Fruit fly (Drosophila melanogaster) whole organism, embryonic: ENCODE data around the gene CG5043.

Experiments used
- Adf1 ChIP-seq: fragments of 200-800 bp; sonication (Bioruptor generic); IDR thresholded peaks from 2 replicates; pipeline ENCODE4 v1.3.6; 2022; ENCODE audit warnings: missing biosample characterization, missing genetic modification characterization
- B-H2 ChIP-seq: fragments of 200-800 bp; sonication (Bioruptor generic); optimal IDR thresholded peaks from 2 replicates; lab custom pipeline; 2018; ENCODE audit warnings: missing biosample characterization, mild to moderate bottlenecking, missing genetic modification characterization
- BtbVII ChIP-seq: fragments of 200-800 bp; sonication (Bioruptor generic); optimal IDR thresholded peaks from 3 replicates; lab custom pipeline; 2017; ENCODE audit warnings: missing biosample characterization, mild to moderate bottlenecking, missing genetic modification characterization
- Bteb2 ChIP-seq: fragments of 200-800 bp; sonication (Bioruptor generic); optimal IDR thresholded peaks from 2 replicates; lab custom pipeline; 2016; ENCODE audit warnings: missing biosample characterization, missing genetic modification characterization
- CG10147 ChIP-seq: fragments of 200-800 bp; sonication (Bioruptor generic); optimal IDR thresholded peaks from 2 replicates; lab custom pipeline; 2019; ENCODE audit warnings: missing biosample characterization, mild to moderate bottlenecking, missing genetic modification characterization, moderate library complexity
- CG11085 ChIP-seq: fragments of 200-800 bp; sonication (Bioruptor generic); IDR thresholded peaks from 2 replicates; pipeline ENCODE4 v1.3.6; 2022; ENCODE audit warnings: missing biosample characterization, missing genetic modification characterization
- CG11093 ChIP-seq: fragments of 200-800 bp; sonication (Bioruptor generic); IDR thresholded peaks from 3 replicates; pipeline ENCODE4 v1.3.6; 2022; ENCODE audit warnings: missing biosample characterization, missing genetic modification characterization
- CG11247 ChIP-seq: fragments of 200-800 bp; sonication (Bioruptor generic); IDR thresholded peaks from 2 replicates; pipeline ENCODE4 v1.3.6; 2022; ENCODE audit warnings: missing biosample characterization, missing genetic modification characterization
- CG11456 ChIP-seq: fragments of 200-800 bp; sonication (Bioruptor generic); IDR thresholded peaks from 3 replicates; pipeline ENCODE4 v1.3.6; 2022; ENCODE audit warnings: missing biosample characterization, missing genetic modification characterization
- CG11723 ChIP-seq: fragments of 200-800 bp; sonication (Bioruptor generic); optimal IDR thresholded peaks from 2 replicates; lab custom pipeline; 2017; ENCODE audit warnings: missing biosample characterization, mild to moderate bottlenecking, missing genetic modification characterization
- CG12942 ChIP-seq: fragments of 200-800 bp; sonication (Bioruptor generic); optimal IDR thresholded peaks from 3 replicates; lab custom pipeline; 2016; ENCODE audit warnings: missing biosample characterization, missing genetic modification characterization
- CG15479 ChIP-seq: fragments of 200-800 bp; sonication (Bioruptor generic); optimal IDR thresholded peaks from 3 replicates; lab custom pipeline; 2019; ENCODE audit warnings: missing biosample characterization, mild to moderate bottlenecking, missing genetic modification characterization, moderate library complexity
- CG18476 ChIP-seq: fragments of 200-800 bp; sonication (Bioruptor generic); optimal IDR thresholded peaks from 2 replicates; lab custom pipeline; 2016; ENCODE audit warnings: missing biosample characterization, mild to moderate bottlenecking, missing genetic modification characterization
- CG18619 ChIP-seq: fragments of 200-800 bp; sonication (Bioruptor generic); optimal IDR thresholded peaks from 3 replicates; lab custom pipeline; 2017; ENCODE audit warnings: missing biosample characterization, mild to moderate bottlenecking, missing genetic modification characterization
- CG2678 ChIP-seq: fragments of 200-800 bp; sonication (Bioruptor generic); optimal IDR thresholded peaks from 3 replicates; lab custom pipeline; 2019; ENCODE audit warnings: missing biosample characterization, mild to moderate bottlenecking, missing genetic modification characterization, moderate library complexity
- CG2712 ChIP-seq: fragments of 200-800 bp; optimal IDR thresholded peaks from 3 replicates; lab custom pipeline; 2019; ENCODE audit warnings: missing biosample characterization, mild to moderate bottlenecking, missing genetic modification characterization, moderate library complexity
- CG2875 ChIP-seq: fragments of 200-800 bp; sonication (Bioruptor generic); optimal IDR thresholded peaks from 2 replicates; lab custom pipeline; 2017; ENCODE audit warnings: missing biosample characterization, mild to moderate bottlenecking, missing genetic modification characterization, missing genetic modification reagents
- CG32767 ChIP-seq: fragments of 200-800 bp; sonication (Bioruptor generic); IDR thresholded peaks from 2 replicates; pipeline ENCODE4 v1.3.6; 2022; ENCODE audit warnings: missing biosample characterization, missing genetic modification characterization
- CG34376 ChIP-seq: fragments of 200-800 bp; sonication (Bioruptor generic); optimal IDR thresholded peaks from 2 replicates; lab custom pipeline; 2018; ENCODE audit warnings: missing biosample characterization, mild to moderate bottlenecking, missing genetic modification characterization
- CG43689 ChIP-seq: fragments of 200-800 bp; sonication (Bioruptor generic); IDR thresholded peaks from 2 replicates; pipeline ENCODE4 v1.3.6; 2022; ENCODE audit warnings: missing biosample characterization, missing genetic modification characterization
- CG7271 ChIP-seq: fragments of 200-800 bp; sonication (Bioruptor generic); optimal IDR thresholded peaks from 2 replicates; lab custom pipeline; 2018; ENCODE audit warnings: missing biosample characterization, mild to moderate bottlenecking, missing genetic modification characterization, moderate library complexity
- CG7372 ChIP-seq: fragments of 200-800 bp; sonication (Bioruptor generic); IDR thresholded peaks from 2 replicates; pipeline ENCODE4 v1.3.6; 2022; ENCODE audit warnings: missing biosample characterization, missing genetic modification characterization
- CG8359 ChIP-seq: fragments of 200-800 bp; sonication (Bioruptor generic); optimal IDR thresholded peaks from 2 replicates; lab custom pipeline; 2017; ENCODE audit warnings: missing biosample characterization, mild to moderate bottlenecking, missing genetic modification characterization, borderline replicate concordance
- CTCF ChIP-seq: fragments of 200-800 bp; sonication (Bioruptor generic); optimal IDR thresholded peaks from 2 replicates; lab custom pipeline; 2017; ENCODE audit warnings: missing biosample characterization, mild to moderate bottlenecking, missing genetic modification characterization, moderate library complexity
- Deaf1 ChIP-seq: fragments of 200-800 bp; optimal IDR thresholded peaks from 3 replicates; lab custom pipeline; 2019; ENCODE audit warnings: missing biosample characterization, mild to moderate bottlenecking, missing genetic modification characterization, moderate library complexity
- Hand ChIP-seq: fragments of 200-800 bp; sonication (Bioruptor generic); optimal IDR thresholded peaks from 2 replicates; lab custom pipeline; 2017; ENCODE audit warnings: mild to moderate bottlenecking, missing biosample characterization, missing genetic modification reagents, missing genetic modification characterization
- MTF-1 ChIP-seq: fragments of 200-800 bp; sonication (Bioruptor generic); optimal IDR thresholded peaks from 2 replicates; lab custom pipeline; 2018; ENCODE audit warnings: missing biosample characterization, mild to moderate bottlenecking, missing genetic modification characterization, borderline replicate concordance
- Nf-YC ChIP-seq: fragments of 200-800 bp; optimal IDR thresholded peaks from 3 replicates; lab custom pipeline; 2019; ENCODE audit warnings: missing biosample characterization, mild to moderate bottlenecking, missing genetic modification characterization, moderate library complexity
- NfI ChIP-seq: fragments of 200-800 bp; sonication (Bioruptor generic); optimal IDR thresholded peaks from 3 replicates; lab custom pipeline; 2018; ENCODE audit warnings: missing biosample characterization, mild to moderate bottlenecking, missing genetic modification characterization, moderate library complexity
- Xrp1 ChIP-seq: fragments of 200-800 bp; sonication (Bioruptor generic); IDR thresholded peaks from 2 replicates; pipeline ENCODE4 v1.3.6; 2022; ENCODE audit warnings: missing biosample characterization, missing genetic modification characterization
- ab ChIP-seq: fragments of 200-800 bp; sonication (Bioruptor generic); optimal IDR thresholded peaks from 2 replicates; lab custom pipeline; 2016; ENCODE audit warnings: missing biosample characterization, missing genetic modification characterization
- al ChIP-seq: fragments of 200-800 bp; sonication (Bioruptor generic); IDR thresholded peaks from 2 replicates; pipeline ENCODE4 v1.3.6; 2022; ENCODE audit warnings: missing biosample characterization, missing genetic modification characterization
- amos ChIP-seq: fragments of 200-800 bp; sonication (Bioruptor generic); IDR thresholded peaks from 2 replicates; pipeline ENCODE4 v1.3.6; 2022; ENCODE audit warnings: missing biosample characterization, missing genetic modification characterization; ENCODE audit not compliant: partially characterized antibody
- ap ChIP-seq: fragments of 200-800 bp; sonication (Bioruptor generic); IDR thresholded peaks from 2 replicates; pipeline ENCODE4 v1.3.6; 2022; ENCODE audit warnings: missing biosample characterization, missing genetic modification characterization
- ara ChIP-seq: fragments of 200-800 bp; sonication (Bioruptor generic); IDR thresholded peaks from 2 replicates; pipeline ENCODE4 v1.3.6; 2022; ENCODE audit warnings: missing biosample characterization, missing genetic modification characterization
- bsh ChIP-seq, 2 experiments: fragments of 200-800 bp; sonication (Bioruptor generic); optimal IDR thresholded peaks; 2 replicates each; lab custom pipeline; 2017 to 2018; ENCODE audit warnings: mild to moderate bottlenecking in 2 of 2, missing biosample characterization in 2 of 2, missing genetic modification characterization in 2 of 2, moderate library complexity in 1 of 2
- caup ChIP-seq: fragments of 200-800 bp; sonication (Bioruptor generic); optimal IDR thresholded peaks from 3 replicates; lab custom pipeline; 2017; ENCODE audit warnings: missing biosample characterization, mild to moderate bottlenecking, missing genetic modification characterization, moderate library complexity; ENCODE audit not compliant: severe bottlenecking
- chinmo ChIP-seq: fragments of 200-800 bp; sonication (Bioruptor generic); IDR thresholded peaks from 4 replicates; pipeline ENCODE4 v1.3.6; 2022; ENCODE audit warnings: missing biosample characterization, missing genetic modification characterization; ENCODE audit not compliant: partially characterized antibody
- corto ChIP-seq: fragments of 200-800 bp; sonication (Bioruptor generic); optimal IDR thresholded peaks from 2 replicates; lab custom pipeline; 2016; ENCODE audit warnings: missing biosample characterization, mild to moderate bottlenecking, missing genetic modification characterization, moderate library complexity
- crol ChIP-seq: fragments of 200-800 bp; sonication (Bioruptor generic); IDR thresholded peaks from 2 replicates; pipeline ENCODE4 v1.3.6; 2022; ENCODE audit warnings: missing biosample characterization, missing genetic modification characterization
- exex ChIP-seq: fragments of 200-800 bp; sonication (Bioruptor generic); optimal IDR thresholded peaks from 4 replicates; lab custom pipeline; 2018; ENCODE audit warnings: missing biosample characterization, mild to moderate bottlenecking, missing genetic modification characterization, moderate library complexity
- gce ChIP-seq: fragments of 200-800 bp; sonication (Bioruptor generic); IDR thresholded peaks from 3 replicates; pipeline ENCODE4 v1.3.6; 2022; ENCODE audit warnings: missing biosample characterization, missing genetic modification characterization
- gem ChIP-seq: fragments of 200-800 bp; sonication (Bioruptor generic); optimal IDR thresholded peaks from 2 replicates; lab custom pipeline; 2019; ENCODE audit warnings: missing biosample characterization, mild to moderate bottlenecking, missing genetic modification characterization, moderate library complexity
- ham ChIP-seq: fragments of 200-800 bp; sonication (Bioruptor generic); IDR thresholded peaks from 2 replicates; pipeline ENCODE4 v1.3.6; 2022; ENCODE audit warnings: missing biosample characterization, missing genetic modification characterization
- inv ChIP-seq: fragments of 200-800 bp; sonication (Bioruptor generic); IDR thresholded peaks from 2 replicates; pipeline ENCODE4 v1.3.6; 2022; ENCODE audit warnings: missing biosample characterization, missing genetic modification characterization; ENCODE audit not compliant: partially characterized antibody
- mirr ChIP-seq: fragments of 200-800 bp; sonication (Bioruptor generic); optimal IDR thresholded peaks from 3 replicates; lab custom pipeline; 2018; ENCODE audit warnings: missing biosample characterization, mild to moderate bottlenecking, missing genetic modification characterization
- mld ChIP-seq: fragments of 200-800 bp; sonication (Bioruptor generic); IDR thresholded peaks from 3 replicates; pipeline ENCODE4 v1.3.6; 2022; ENCODE audit warnings: missing biosample characterization, missing genetic modification characterization; ENCODE audit not compliant: partially characterized antibody
- nerfin-1 ChIP-seq: fragments of 200-800 bp; sonication (Bioruptor generic); optimal IDR thresholded peaks from 3 replicates; lab custom pipeline; 2019; ENCODE audit warnings: missing biosample characterization, mild to moderate bottlenecking, missing genetic modification characterization, moderate library complexity
- otp ChIP-seq: fragments of 200-800 bp; sonication (Bioruptor generic); IDR thresholded peaks from 3 replicates; pipeline ENCODE4, ENCODE4 v1.3.6; 2022; ENCODE audit warnings: missing biosample characterization, missing genetic modification characterization
- trh ChIP-seq: fragments of 200-800 bp; sonication (Bioruptor generic); optimal IDR thresholded peaks from 2 replicates; lab custom pipeline; 2016; ENCODE audit warnings: missing biosample characterization, missing genetic modification characterization
- unc-4 ChIP-seq: fragments of 200-800 bp; sonication (Bioruptor generic); IDR thresholded peaks from 2 replicates; pipeline ENCODE4 v1.3.6; 2022; ENCODE audit warnings: missing biosample characterization, missing genetic modification characterization; ENCODE audit not compliant: partially characterized antibody

Gene CG5043

dm6 chr2L:17389104-17389503 lies 44.6 kb upstream of the CG5043 start (continued):
- TF ChIP-seq CG11456 (no peak), CG8359 (GFP tag; lab: Kevin White, UChicago) (no peak), ara (GFP tag; lab: Robert Waterston, UW) (no peak), ap (no peak), chinmo (GFP tag; lab: Robert Waterston, UW) (peak; percentile 92; the same call in 3 of the 4 replicates), CG7271 (tag; lab: Kevin White, UChicago) (no peak), Adf1 (GFP tag; lab: Robert Waterston, UW) (peak; percentile 55; the same call in 1 of the 2 replicates), al (GFP tag; lab: Robert Waterston, UW) (no peak), CG18476 (GFP tag; lab: Kevin White, UChicago) (no peak), CG2678 (tag; lab: Kevin White, UChicago) (no peak), CTCF (GFP tag; lab: Kevin White, UChicago) (no peak), trh (GFP tag; lab: Kevin White, UChicago) (no peak), CG11085 (GFP tag; lab: Robert Waterston, UW) (no peak), corto (peak; percentile 29), CG12942 (no peak), Bteb2 (GFP tag; lab: Kevin White, UChicago) (no peak), Nf-YC (tag; lab: Kevin White, UChicago) (peak; percentile 84), CG7372 (no peak), BtbVII (GFP tag; lab: Kevin White, UChicago) (peak; percentile 11), MTF-1 (no peak), CG18619 (GFP tag; lab: Kevin White, UChicago) (no peak), B-H2 (GFP tag; lab: Kevin White, UChicago) (peak; percentile 52), caup (GFP tag; lab: Kevin White, UChicago) (peak; percentile 10), CG10147 (GFP tag; lab: Kevin White, UChicago) (no peak), NfI (no peak), inv (no peak), mld (GFP tag; lab: Robert Waterston, UW) (no peak), CG15479 (no peak), CG11247 (GFP tag; lab: Robert Waterston, UW) (no peak), Deaf1 (tag; lab: Kevin White, UChicago) (peak; percentile 93), CG32767 (GFP tag; lab: Robert Waterston, UW) (no peak), bsh (GFP tag; optimal IDR thresholded peaks at IDR 0.05; lab: Kevin White, UChicago) (no peak), CG11093 (GFP tag; lab: Robert Waterston, UW) (no peak), CG34376 (GFP tag; lab: Kevin White, UChicago) (peak; percentile 55), gem (tag; lab: Kevin White, UChicago) (no peak), nerfin-1 (no peak), CG2712 (tag; lab: Kevin White, UChicago) (no peak), gce (GFP tag; lab: Robert Waterston, UW) (no peak), ab (GFP tag; lab: Kevin White, UChicago) (no peak), Hand (no peak), Xrp1 (GFP tag; lab: Robert Waterston, UW) (no peak), CG2875 (no peak), ham (GFP tag; lab: Robert Waterston, UW) (no peak), exex (tag; lab: Kevin White, UChicago) (no peak), CG11723 (GFP tag; lab: Kevin White, UChicago) (no peak), otp (GFP tag; lab: Robert Waterston, UW) (no peak), crol (GFP tag; lab: Robert Waterston, UW) (no peak), mirr (GFP tag; lab: Kevin White, UChicago) (peak; percentile 54), CG43689 (no peak), amos (GFP tag; lab: Robert Waterston, UW) (no peak; the same call in 1 of the 2 replicates), unc-4 (peak; percentile 35; the same call in 1 of the 2 replicates)
